Fruit fly (Drosophila melanogaster): Measurements from ENCODE around the gene Archease.

DNA sequence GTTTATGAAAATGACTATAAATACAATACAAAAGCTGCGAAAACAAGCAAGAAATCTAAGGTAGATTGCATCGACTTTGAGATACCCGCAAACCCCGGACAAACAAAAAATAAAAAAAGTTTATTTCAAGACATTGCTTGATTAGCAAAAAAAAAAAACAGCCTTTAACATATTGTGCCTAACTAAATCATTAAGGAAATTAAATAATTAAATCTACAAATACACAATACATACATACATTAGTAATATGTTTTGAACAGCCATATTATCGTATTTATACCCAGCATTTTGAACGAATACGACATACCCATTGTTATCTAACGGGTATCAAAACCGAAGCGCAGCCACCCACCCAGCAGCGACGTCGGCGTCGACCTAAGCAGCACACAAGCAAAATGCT, 49.9 kb downstream of the Archease start:
- TF ChIP-seq pan (optimal IDR thresholded peaks at IDR 0.05) (no peak), pan (GFP tag; optimal IDR thresholded peaks at IDR 0.05 in 1 of 2, IDR thresholded peaks at IDR 0.05 in 1 of 2) (no peak), CG12942 (GFP tag; optimal IDR thresholded peaks at IDR 0.05) (peak; percentile 2), CG4360 (GFP tag; IDR thresholded peaks at IDR 0.05) (no peak), Fer3 (tag; optimal IDR thresholded peaks at IDR 0.05) (peak; percentile 43), ro (GFP tag; IDR thresholded peaks at IDR 0.05) (no peak), CG30403 (GFP tag; optimal IDR thresholded peaks at IDR 0.05) (peak; percentile 71), klu (GFP tag; IDR thresholded peaks at IDR 0.05) (no peak), CG15601 (tag; optimal IDR thresholded peaks at IDR 0.05) (no peak), CG9797 (GFP tag; optimal IDR thresholded peaks at IDR 0.05) (no peak), aop (GFP tag; IDR thresholded peaks at IDR 0.05) (no peak), Bgb (GFP tag; IDR thresholded peaks at IDR 0.05; ENCODE audit: partially characterized antibody) (no peak), Dll (GFP tag; IDR thresholded peaks at IDR 0.05; ENCODE audit: partially characterized antibody) (no peak)
